Fruit fly (Drosophila melanogaster): Measurements from ENCODE around the gene CG3939.
A peak's percentile ranks its signal among the peaks of the same experiment; 100 is the strongest.

CG3939 gene

DNA sequence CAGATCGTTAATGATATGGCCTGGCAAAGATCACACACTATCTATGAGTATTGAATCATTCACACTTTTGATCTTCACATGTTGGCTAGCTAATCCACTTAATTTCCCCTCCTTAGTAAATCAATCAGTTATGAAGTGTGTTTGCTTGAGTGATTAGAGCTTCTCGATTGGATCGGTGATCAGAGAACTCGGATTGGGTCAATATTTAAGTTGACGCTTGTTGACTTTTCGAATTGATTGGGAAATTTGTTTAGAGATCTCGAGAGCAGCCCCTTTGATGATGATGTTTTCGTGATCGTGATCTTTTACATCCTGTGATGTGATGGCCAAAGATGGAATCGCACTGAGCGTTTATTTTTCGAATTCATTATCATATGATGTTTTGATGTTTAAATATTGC lies 13.6 kb downstream of the CG3939 start (continued):
- TF ChIP-seq CG2875 (GFP tag; optimal IDR thresholded peaks at IDR 0.05) (peak; percentile 37), CG13424 (tag; optimal IDR thresholded peaks at IDR 0.05) (peak; percentile 39), CG4282 (GFP tag; optimal IDR thresholded peaks at IDR 0.05) (no peak), CG34422 (GFP tag; IDR thresholded peaks at IDR 0.05) (no peak), dm (GFP tag; optimal IDR thresholded peaks at IDR 0.05) (no peak), Eip74EF (GFP tag; optimal IDR thresholded peaks at IDR 0.05) (peak in 1 of 2 experiments; percentile 24), CG5180 (GFP tag; optimal IDR thresholded peaks at IDR 0.05) (peak; percentile 45), CG7372 (GFP tag; IDR thresholded peaks at IDR 0.05) (no peak), CG8388 (GFP tag; optimal IDR thresholded peaks at IDR 0.05) (no peak), cg (GFP tag; optimal IDR thresholded peaks at IDR 0.05) (no peak), CG10959 (GFP tag; IDR thresholded peaks at IDR 0.05) (no peak), ara (GFP tag; IDR thresholded peaks at IDR 0.05) (peak; percentile 59; the same call in 1 of the 2 replicates), CG15601 (tag; optimal IDR thresholded peaks at IDR 0.05) (peak; percentile 43), CG2116 (GFP tag; optimal IDR thresholded peaks at IDR 0.05) (no peak), maf-S (GFP tag; optimal IDR thresholded peaks at IDR 0.05) (no peak), CG7839 (tag; optimal IDR thresholded peaks at IDR 0.05) (peak; percentile 5), slp2 (GFP tag; optimal IDR thresholded peaks at IDR 0.05) (no peak), cato (GFP tag; optimal IDR thresholded peaks at IDR 0.05; ENCODE audit: borderline replicate concordance) (no peak), CG14965 (GFP tag; optimal IDR thresholded peaks at IDR 0.05; ENCODE audit: borderline replicate concordance) (no peak), usp (GFP tag; optimal IDR thresholded peaks at IDR 0.05) (no peak), exex (tag; optimal IDR thresholded peaks at IDR 0.05) (peak; percentile 17), CG12769 (tag; optimal IDR thresholded peaks at IDR 0.05) (peak; percentile 47), Side (GFP tag; optimal IDR thresholded peaks at IDR 0.05) (peak; percentile 52), CG1792 (GFP tag; optimal IDR thresholded peaks at IDR 0.05) (peak; percentile 34), pb (GFP tag; optimal IDR thresholded peaks at IDR 0.05) (no peak), CG1024 (GFP tag; IDR thresholded peaks at IDR 0.05) (no peak; the same call in 1 of the 2 replicates), lola (GFP tag; optimal IDR thresholded peaks at IDR 0.05) (peak in 1 of 3 experiments; percentile 2), CG16863 (GFP tag; optimal IDR thresholded peaks at IDR 0.05) (peak; percentile 15), nmo (GFP tag; optimal IDR thresholded peaks at IDR 0.05) (no peak), az2 (GFP tag; optimal IDR thresholded peaks at IDR 0.05) (no peak), CG3847 (GFP tag; IDR thresholded peaks at IDR 0.05) (0 out of 2 replicates have a peak, but pooled peaks have one; percentile 22), CG8478 (optimal IDR thresholded peaks at IDR 0.05) (no peak), Hey (tag; optimal IDR thresholded peaks at IDR 0.05) (peak; percentile 28), crc (GFP tag; optimal IDR thresholded peaks at IDR 0.05) (no peak), ap (GFP tag; IDR thresholded peaks at IDR 0.05) (no peak), Mes4 (GFP tag; optimal IDR thresholded peaks at IDR 0.05) (no peak), hth (optimal IDR thresholded peaks at IDR 0.05) (no peak), PHDP (tag; optimal IDR thresholded peaks at IDR 0.05) (peak; percentile 54), pum (GFP tag; optimal IDR thresholded peaks at IDR 0.05) (no peak), vvl (GFP tag; IDR thresholded peaks at IDR 0.05) (peak; percentile 47; the same call in 1 of the 2 replicates), CG1647 (GFP tag; optimal IDR thresholded peaks at IDR 0.05) (no peak), CG8359 (GFP tag; optimal IDR thresholded peaks at IDR 0.05; ENCODE audit: borderline replicate concordance) (peak; percentile 33), CG4424 (GFP tag; optimal IDR thresholded peaks at IDR 0.05) (no peak), CG17802 (tag; optimal IDR thresholded peaks at IDR 0.05) (no peak), eyg (GFP tag; optimal IDR thresholded peaks at IDR 0.05) (no peak), D (optimal IDR thresholded peaks at IDR 0.05) (no peak), D (GFP tag; optimal IDR thresholded peaks at IDR 0.05) (peak; percentile 43), tna (GFP tag; IDR thresholded peaks at IDR 0.05; ENCODE audit: partially characterized antibody) (no peak), nau (GFP tag; optimal IDR thresholded peaks at IDR 0.05) (peak; percentile 63), CG17829 (tag; optimal IDR thresholded peaks at IDR 0.05) (no peak), gro (GFP tag; optimal IDR thresholded peaks at IDR 0.05) (peak; percentile 17)
